Worm (Caenorhabditis elegans) whole organism, midembryonic: ENCODE data around the gene F21D12.2.

ENCODE experiments used
- T22C8.4 ChIP-seq: fragments of 200-800 bp; sonication (Bioruptor generic); IDR thresholded peaks from 2 replicates; pipeline ENCODE4 v1.3.6; 2022; ENCODE audit warnings: missing genetic modification characterization, missing compliant biosample characterization
- cog-1 ChIP-seq: sonication (generic microtip); optimal IDR thresholded peaks from 2 replicates; lab custom pipeline; 2016; ENCODE audit warnings: missing genetic modification characterization, missing compliant biosample characterization
- flt-1 ChIP-seq: fragments of 200-800 bp; sonication (Bioruptor generic); IDR thresholded peaks from 2 replicates; pipeline ENCODE4 v1.3.6; 2022; ENCODE audit warnings: missing genetic modification characterization, missing compliant biosample characterization
- klf-2 ChIP-seq: fragments of 200-800 bp; sonication (Bioruptor generic); conservative IDR thresholded peaks from 2 replicates; pipeline ENCODE4 v1.3.6; 2022; ENCODE audit warnings: missing genetic modification reagents, missing genetic modification characterization, missing compliant biosample characterization
- med-1 ChIP-seq: sonication (generic microtip); optimal IDR thresholded peaks from 2 replicates; lab custom pipeline; 2017; ENCODE audit warnings: missing genetic modification characterization, mild to moderate bottlenecking, missing compliant biosample characterization, antibody characterized with exemption, missing genetic modification reagents; ENCODE audit not compliant: insufficient read depth
- ref-1 ChIP-seq: fragments of 200-800 bp; sonication (Bioruptor generic); conservative IDR thresholded peaks from 2 replicates; pipeline ENCODE4 v1.3.6; 2022; ENCODE audit warnings: missing genetic modification reagents, missing genetic modification characterization, missing compliant biosample characterization
- tab-1 ChIP-seq: fragments of 200-800 bp; sonication (Bioruptor generic); IDR thresholded peaks from 2 replicates; pipeline ENCODE4 v1.3.6; 2022; ENCODE audit warnings: missing genetic modification characterization, missing compliant biosample characterization
- ztf-23 ChIP-seq: fragments of 200-800 bp; sonication (Bioruptor generic); IDR thresholded peaks from 2 replicates; pipeline ENCODE4 v1.3.6; 2022; ENCODE audit warnings: missing genetic modification reagents, missing genetic modification characterization, missing compliant biosample characterization
- ztf-29 ChIP-seq: fragments of 200-800 bp; sonication (Bioruptor generic); IDR thresholded peaks from 2 replicates; pipeline ENCODE4 v1.3.6; 2022; ENCODE audit warnings: missing genetic modification reagents, missing genetic modification characterization, missing compliant biosample characterization

DNA sequence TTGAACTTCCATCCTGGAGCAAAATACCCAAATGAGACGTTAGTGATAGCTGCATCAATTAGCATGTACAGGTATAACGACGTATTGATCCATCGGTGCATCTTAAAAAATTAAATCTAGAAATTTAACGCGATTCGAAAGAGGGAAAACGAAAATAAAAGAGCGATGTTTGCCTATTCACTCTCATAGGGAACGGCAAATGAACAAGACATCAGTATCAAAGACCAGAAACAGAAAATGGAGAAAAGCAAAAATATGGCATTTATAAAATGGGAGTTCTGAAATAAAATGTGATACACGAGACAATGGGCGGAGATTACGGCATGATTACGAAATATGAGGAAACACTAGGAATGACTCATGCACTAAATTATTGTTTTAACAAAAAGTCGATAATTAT, 38.8 kb downstream of the F21D12.2 start, which contains the start of gene haf-2:
- TF ChIP-seq ztf-29 (GFP tag; lab: Robert Waterston, UW) (no peak), tab-1 (GFP tag; lab: Robert Waterston, UW) (no peak), flt-1 (GFP tag; lab: Robert Waterston, UW) (no peak), ref-1 (GFP tag; lab: Robert Waterston, UW) (no peak), T22C8.4 (no peak), cog-1 (tag; lab: Kevin White, UChicago) (no peak), ztf-23 (GFP tag; lab: Robert Waterston, UW) (no peak), klf-2 (no peak), med-1 (no peak)
